Worm (Caenorhabditis elegans) whole organism, dauer: ENCODE measurements around the gene srh-204.
"Not testable (repeated sequence)": the region's sequence is repeated elsewhere in the genome, so short reads cannot be mapped to it uniquely, and the experiment has no call there.

Source experiments
- unc-62 ChIP-seq: sonication (generic microtip); optimal IDR thresholded peaks from 2 replicates; lab custom pipeline; 2017; ENCODE audit warnings: missing biosample characterization, missing genetic modification reagents, missing genetic modification characterization

srh-204 gene

ce11 chrV:4216902-4217301 lies 23.3 kb downstream of the srh-204 start:
- no peak for TF ChIP-seq unc-62 (GFP tag; lab: Kevin White, UChicago)

ce11 chrV:4215856-4216255 lies 24.3 kb downstream of the srh-204 start, which contains the start of gene H43I07.4:
Gene H43I07.4 (plus strand): TSS chrV:4216156.
- TF ChIP-seq unc-62 (GFP tag; lab: Kevin White, UChicago) = not testable (repeated sequence)

- no peak for TF ChIP-seq unc-62 (GFP tag; lab: Kevin White, UChicago)
These were observed 28.7 kb downstream of the srh-204 start for ce11 chrV:4211521-4211920.

- TF ChIP-seq unc-62 (GFP tag; lab: Kevin White, UChicago) = no peak
These were observed 35.8 kb downstream of the srh-204 start, which contains the start of gene H43I07.1 for ce11 chrV:4204421-4204820. Gene H43I07.1 (plus strand): TSS chrV:4204721.

ce11 chrV:4199185-4199584 lies 41.0 kb downstream of the srh-204 start, which contains the start of gene rpac-40:
Gene rpac-40 (plus strand): TSS chrV:4199485.
- TF ChIP-seq unc-62 (GFP tag; lab: Kevin White, UChicago) = no peak

ce11 chrV:4195283-4195682 lies 44.9 kb downstream of the srh-204 start, which contains the start of gene algn-5:
Gene algn-5 (plus strand): TSS chrV:4195577.
- TF ChIP-seq unc-62 (GFP tag; lab: Kevin White, UChicago) = no peak

- TF ChIP-seq unc-62 (GFP tag; lab: Kevin White, UChicago) = no peak
These were observed 45.5 kb downstream of the srh-204 start, which contains the start of gene Y45G5AM.9 for ce11 chrV:4194587-4195211. Gene Y45G5AM.9 (minus strand): TSS chrV:4194637.

ce11 chrV:4192688-4193471 lies 47.3 kb downstream of the srh-204 start:
- no peak for TF ChIP-seq unc-62 (GFP tag; lab: Kevin White, UChicago)

- TF ChIP-seq unc-62 (GFP tag; lab: Kevin White, UChicago) = no peak
These were observed 50.0 kb downstream of the srh-204 start for ce11 chrV:4190232-4190631.

ce11 chrV:4189618-4190017 lies 50.6 kb downstream of the srh-204 start:
- TF ChIP-seq unc-62 (GFP tag; lab: Kevin White, UChicago) = no peak
